Worm (Caenorhabditis elegans) whole organism, young adult: ENCODE measurements around the gene let-756.

Source experiments
- Y53F4B.3 ChIP-seq: fragments of 200-800 bp; sonication (Bioruptor generic); IDR thresholded peaks from 2 replicates; pipeline ENCODE4 v1.3.6; 2022; ENCODE audit warnings: missing genetic modification reagents, missing genetic modification characterization, missing compliant biosample characterization
- atf-7 ChIP-seq: sonication (generic microtip); optimal IDR thresholded peaks from 2 replicates; lab custom pipeline; 2017; ENCODE audit warnings: mild to moderate bottlenecking, missing genetic modification characterization, missing compliant biosample characterization
- bed-2 ChIP-seq: fragments of 200-800 bp; sonication (Bioruptor generic); IDR thresholded peaks from 2 replicates; pipeline ENCODE4 v1.3.6; 2022; ENCODE audit warnings: missing genetic modification reagents, missing genetic modification characterization, missing compliant biosample characterization
- efl-1 ChIP-seq: fragments of 150-350 bp; optimal IDR thresholded peaks from 2 replicates; lab custom pipeline; 2014; ENCODE audit warnings: missing biosample characterization, missing genetic modification reagents, missing genetic modification characterization
- hrde-1 ChIP-seq: sonication (generic microtip); optimal IDR thresholded peaks from 2 replicates; lab custom pipeline; 2016; ENCODE audit warnings: missing genetic modification characterization, mild to moderate bottlenecking, missing compliant biosample characterization, moderate library complexity, missing genotype, missing genetic modification reagents, borderline replicate concordance
- nhr-120 ChIP-seq: fragments of 200-800 bp; sonication (Bioruptor generic); IDR thresholded peaks from 2 replicates; pipeline ENCODE4 v1.3.6; 2022; ENCODE audit warnings: missing genetic modification characterization, missing compliant biosample characterization
- rcor-1 ChIP-seq: fragments of 200-800 bp; sonication (Bioruptor generic); IDR thresholded peaks from 2 replicates; pipeline ENCODE4 v1.3.6; 2022; ENCODE audit warnings: missing genetic modification reagents, missing genetic modification characterization, missing compliant biosample characterization
- snpc-3.4 ChIP-seq: sonication (generic microtip); optimal IDR thresholded peaks from 2 replicates; lab custom pipeline; 2017; ENCODE audit warnings: missing genetic modification characterization, mild to moderate bottlenecking, missing compliant biosample characterization, antibody characterized with exemption, moderate library complexity, missing genotype, missing genetic modification reagents
- unc-62 ChIP-seq: fragments of 150-350 bp; optimal IDR thresholded peaks from 2 replicates; lab custom pipeline; 2014; ENCODE audit warnings: missing biosample characterization, missing genetic modification reagents, missing genetic modification characterization

DNA sequence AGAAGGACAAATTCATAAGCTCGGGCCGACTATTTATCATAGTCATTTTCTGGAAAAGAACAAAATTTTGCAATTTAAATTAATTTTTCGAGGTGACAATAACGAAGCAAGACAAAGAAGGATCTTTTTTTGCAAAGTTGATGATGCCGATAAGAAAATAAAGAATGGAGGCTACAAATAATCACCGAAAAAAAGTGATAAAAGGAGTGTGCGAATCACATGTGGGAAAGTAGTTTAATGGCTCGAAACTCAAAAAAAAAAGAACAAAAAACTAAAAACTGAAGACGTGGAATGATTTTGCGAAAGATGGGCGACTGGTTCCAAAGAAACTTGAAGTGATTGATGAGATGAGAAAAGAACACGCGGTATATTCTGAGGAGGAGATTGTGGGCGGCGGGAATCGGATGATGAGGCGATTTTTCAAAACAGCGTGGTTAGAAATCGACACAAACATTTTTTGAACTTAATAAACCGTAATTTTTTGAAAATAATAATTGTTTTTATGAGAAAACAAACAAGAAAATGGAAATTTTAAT, 12.5 kb downstream of the let-756 start, which contains the start of gene atgl-1:
- no peak for TF ChIP-seq unc-62 (GFP tag; lab: Kevin White, UChicago)
- TF ChIP-seq Y53F4B.3 (GFP tag; lab: Robert Waterston, UW) = no peak
- no peak for TF ChIP-seq rcor-1 (GFP tag; lab: Robert Waterston, UW)
- TF ChIP-seq efl-1 (GFP tag; lab: Kevin White, UChicago) = no peak
- no peak for TF ChIP-seq snpc-3.4 (tag; lab: Kevin White, UChicago)
- no peak for TF ChIP-seq nhr-120
- no peak for TF ChIP-seq hrde-1 (tag; lab: Kevin White, UChicago)
- no peak for TF ChIP-seq bed-2 (GFP tag; lab: Robert Waterston, UW)
- no peak for TF ChIP-seq atf-7 (tag; lab: Kevin White, UChicago)
